Worm (Caenorhabditis elegans) whole organism, L4/young adult: Measurements from ENCODE around the gene F15G9.1.

Source experiments
- W03F9.2 ChIP-seq: fragments of 150-350 bp; optimal IDR thresholded peaks from 2 replicates; lab custom pipeline; 2014; ENCODE audit warnings: missing biosample characterization, missing genetic modification characterization
- dao-5 ChIP-seq: sonication (generic microtip); optimal IDR thresholded peaks from 2 replicates; lab custom pipeline; 2016; ENCODE audit warnings: missing genotype, missing genetic modification characterization, moderate library complexity, missing compliant biosample characterization
- him-1 ChIP-seq: sonication (generic microtip); optimal IDR thresholded peaks from 2 replicates; lab custom pipeline; 2016; ENCODE audit warnings: missing genotype, missing genetic modification reagents, missing genetic modification characterization, missing compliant biosample characterization

DNA sequence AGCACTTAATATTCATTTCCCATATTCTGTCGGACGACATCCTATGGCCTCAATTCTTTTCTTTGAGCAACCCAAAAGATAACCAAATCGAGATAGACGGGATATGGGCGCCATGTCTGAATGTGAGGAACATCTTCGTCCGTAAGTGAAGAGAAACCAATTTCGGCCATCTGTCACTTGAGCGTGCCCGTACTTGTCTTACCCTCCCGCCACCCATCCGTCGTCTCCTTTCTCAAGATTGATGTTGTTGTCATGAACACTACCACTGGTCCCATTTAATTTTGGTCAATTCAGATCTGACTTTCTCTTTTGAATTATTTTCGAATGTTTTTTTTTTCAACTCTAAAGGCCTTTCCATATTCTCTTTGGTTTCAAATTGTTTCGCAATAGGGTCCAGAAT lies 3.4 kb upstream of the F15G9.1 start:
- TF ChIP-seq him-1 (tag; lab: Kevin White, UChicago) (no peak), dao-5 (tag; lab: Kevin White, UChicago) (no peak), W03F9.2 (tag; lab: Kevin White, UChicago) (no peak)
